Fruit fly (Drosophila melanogaster) whole organism, prepupa: ENCODE measurements around the gene dpr3.

Experiments
- Blimp-1 ChIP-seq: fragments of 200-800 bp; sonication (Bioruptor generic); optimal IDR thresholded peaks from 3 replicates; lab custom pipeline; 2017; ENCODE audit warnings: missing biosample characterization, missing genetic modification characterization, mild to moderate bottlenecking, moderate library complexity, missing genetic modification reagents
- CG10631 ChIP-seq: fragments of 200-800 bp; sonication (Bioruptor generic); optimal IDR thresholded peaks from 2 replicates; lab custom pipeline; 2016; ENCODE audit warnings: missing biosample characterization, missing genetic modification characterization
- CG10669 ChIP-seq: fragments of 200-800 bp; sonication (Bioruptor generic); optimal IDR thresholded peaks from 3 replicates; lab custom pipeline; 2018; ENCODE audit warnings: missing biosample characterization, mild to moderate bottlenecking, missing genetic modification characterization, moderate library complexity
- CG11294 ChIP-seq: fragments of 200-800 bp; sonication (Bioruptor generic); IDR thresholded peaks from 2 replicates; pipeline ENCODE4 v1.3.6; 2022; ENCODE audit warnings: missing biosample characterization, missing genetic modification characterization
- CG11762 ChIP-seq: fragments of 200-800 bp; sonication (Bioruptor generic); optimal IDR thresholded peaks from 3 replicates; lab custom pipeline; 2016; ENCODE audit warnings: missing biosample characterization, missing genetic modification characterization; ENCODE audit not compliant: insufficient read depth
- CG15336 ChIP-seq: fragments of 200-800 bp; sonication (Bioruptor generic); IDR thresholded peaks from 2 replicates; pipeline ENCODE4 v1.3.6; 2022; ENCODE audit warnings: missing biosample characterization, missing genetic modification characterization
- CG1621 ChIP-seq: fragments of 200-800 bp; sonication (Bioruptor generic); optimal IDR thresholded peaks from 3 replicates; lab custom pipeline; 2018; ENCODE audit warnings: missing biosample characterization, mild to moderate bottlenecking, missing genetic modification characterization
- CG16779 ChIP-seq: fragments of 200-800 bp; sonication (Bioruptor generic); optimal IDR thresholded peaks from 3 replicates; lab custom pipeline; 2017; ENCODE audit warnings: missing biosample characterization, mild to moderate bottlenecking, missing genetic modification characterization
- CG3032 ChIP-seq: fragments of 200-800 bp; optimal IDR thresholded peaks from 2 replicates; lab custom pipeline; 2019; ENCODE audit warnings: missing biosample characterization, mild to moderate bottlenecking, missing genetic modification characterization, moderate library complexity
- CG31627 ChIP-seq: fragments of 200-800 bp; sonication (Bioruptor generic); optimal IDR thresholded peaks from 3 replicates; lab custom pipeline; 2016; ENCODE audit warnings: missing biosample characterization, missing genetic modification characterization
- CG32006 ChIP-seq: fragments of 200-800 bp; sonication (Bioruptor generic); optimal IDR thresholded peaks from 3 replicates; lab custom pipeline; 2017; ENCODE audit warnings: missing biosample characterization, mild to moderate bottlenecking, missing genetic modification characterization
- CG3919 ChIP-seq: fragments of 200-800 bp; sonication (Bioruptor generic); optimal IDR thresholded peaks from 3 replicates; lab custom pipeline; 2016; ENCODE audit warnings: missing biosample characterization, missing genetic modification characterization
- CG4318 ChIP-seq: fragments of 200-800 bp; sonication (Bioruptor generic); optimal IDR thresholded peaks from 3 replicates; lab custom pipeline; 2017; ENCODE audit warnings: missing biosample characterization, mild to moderate bottlenecking, missing genetic modification characterization
- CG6808 ChIP-seq: fragments of 200-800 bp; sonication (Bioruptor generic); optimal IDR thresholded peaks from 3 replicates; lab custom pipeline; 2017; ENCODE audit warnings: missing biosample characterization, missing genetic modification characterization, mild to moderate bottlenecking, moderate library complexity, missing genetic modification reagents
- CG8119 ChIP-seq: fragments of 200-800 bp; sonication (Bioruptor generic); IDR thresholded peaks from 3 replicates; pipeline ENCODE4 v1.3.6; 2022; ENCODE audit warnings: missing biosample characterization, missing genetic modification characterization
- CG8319 ChIP-seq: fragments of 200-800 bp; sonication (Bioruptor generic); optimal IDR thresholded peaks from 3 replicates; lab custom pipeline; 2016; ENCODE audit warnings: missing biosample characterization, missing genetic modification characterization
- CG8632 ChIP-seq: fragments of 200-800 bp; sonication (Bioruptor generic); optimal IDR thresholded peaks from 3 replicates; lab custom pipeline; 2016; ENCODE audit warnings: missing biosample characterization, missing genetic modification characterization
- CG9139 ChIP-seq: fragments of 200-800 bp; sonication (Bioruptor generic); optimal IDR thresholded peaks from 3 replicates; lab custom pipeline; 2017; ENCODE audit warnings: missing biosample characterization, mild to moderate bottlenecking, missing genetic modification characterization
- Eip75B ChIP-seq: fragments of 200-800 bp; sonication (Bioruptor generic); optimal IDR thresholded peaks from 3 replicates; lab custom pipeline; 2016; ENCODE audit warnings: missing biosample characterization, missing genetic modification characterization
- Eip93F ChIP-seq: fragments of 200-800 bp; sonication (Bioruptor generic); optimal IDR thresholded peaks from 2 replicates; lab custom pipeline; 2016; ENCODE audit warnings: missing biosample characterization, mild to moderate bottlenecking, missing genetic modification characterization
- Ets21C ChIP-seq: fragments of 200-800 bp; sonication (Bioruptor generic); optimal IDR thresholded peaks from 3 replicates; lab custom pipeline; 2016; ENCODE audit warnings: missing biosample characterization, missing genetic modification characterization
- Ets96B ChIP-seq: fragments of 200-800 bp; optimal IDR thresholded peaks from 2 replicates; lab custom pipeline; 2019; ENCODE audit warnings: missing biosample characterization, mild to moderate bottlenecking, missing genetic modification characterization, moderate library complexity
- Gug ChIP-seq: fragments of 200-800 bp; sonication (Bioruptor generic); IDR thresholded peaks from 2 replicates; pipeline ENCODE4 v1.3.6; 2022; ENCODE audit warnings: missing biosample characterization, missing genetic modification characterization
- Hr38 ChIP-seq: sonication (Bioruptor generic); optimal IDR thresholded peaks from 2 replicates; lab custom pipeline; 2016; ENCODE audit warnings: missing biosample characterization, missing genetic modification characterization
- Hr39 ChIP-seq: fragments of 200-800 bp; sonication (Bioruptor generic); optimal IDR thresholded peaks from 2 replicates; lab custom pipeline; 2016; ENCODE audit warnings: missing biosample characterization, missing genetic modification characterization
- Lpt ChIP-seq: fragments of 200-800 bp; sonication (Bioruptor generic); optimal IDR thresholded peaks from 3 replicates; lab custom pipeline; 2016; ENCODE audit warnings: missing biosample characterization, missing genetic modification characterization
- Met ChIP-seq: fragments of 200-800 bp; sonication (Bioruptor generic); optimal IDR thresholded peaks from 3 replicates; lab custom pipeline; 2016; ENCODE audit warnings: missing biosample characterization, missing genetic modification characterization
- OdsH ChIP-seq: fragments of 200-800 bp; sonication (Bioruptor generic); optimal IDR thresholded peaks from 3 replicates; lab custom pipeline; 2016; ENCODE audit warnings: missing biosample characterization, missing genetic modification characterization
- Smox ChIP-seq: fragments of 200-800 bp; sonication (Bioruptor generic); optimal IDR thresholded peaks from 3 replicates; lab custom pipeline; 2016; ENCODE audit warnings: missing biosample characterization, missing genetic modification characterization
- Sox15 ChIP-seq: fragments of 200-800 bp; sonication (Bioruptor generic); optimal IDR thresholded peaks from 3 replicates; lab custom pipeline; 2016; ENCODE audit warnings: missing biosample characterization, missing genetic modification characterization
- achi ChIP-seq: fragments of 200-800 bp; sonication (Bioruptor generic); optimal IDR thresholded peaks from 3 replicates; lab custom pipeline; 2016; ENCODE audit warnings: missing biosample characterization, missing genetic modification characterization
- acj6 ChIP-seq: fragments of 200-800 bp; sonication (Bioruptor generic); optimal IDR thresholded peaks from 3 replicates; lab custom pipeline; 2016; ENCODE audit warnings: missing biosample characterization, missing genetic modification characterization
- dac ChIP-seq: fragments of 200-800 bp; sonication (Bioruptor generic); optimal IDR thresholded peaks from 2 replicates; lab custom pipeline; 2017; ENCODE audit warnings: missing biosample characterization, mild to moderate bottlenecking, missing genetic modification characterization
- dsx ChIP-seq: fragments of 200-800 bp; optimal IDR thresholded peaks from 3 replicates; lab custom pipeline; 2019; ENCODE audit warnings: missing biosample characterization, mild to moderate bottlenecking, missing genetic modification characterization, moderate library complexity; ENCODE audit not compliant: poor library complexity, severe bottlenecking
- eg ChIP-seq: fragments of 200-800 bp; sonication (Bioruptor generic); IDR thresholded peaks from 3 replicates; pipeline ENCODE4 v1.3.6; 2022; ENCODE audit warnings: missing biosample characterization, missing genetic modification characterization
- esn ChIP-seq: fragments of 200-800 bp; sonication (Bioruptor generic); optimal IDR thresholded peaks from 2 replicates; lab custom pipeline; 2016; ENCODE audit warnings: missing biosample characterization, mild to moderate bottlenecking, missing genetic modification characterization, moderate library complexity
- fd59A ChIP-seq: fragments of 200-800 bp; sonication (Bioruptor generic); optimal IDR thresholded peaks from 2 replicates; lab custom pipeline; 2017; ENCODE audit warnings: missing biosample characterization, mild to moderate bottlenecking, missing genetic modification characterization, missing genetic modification reagents
- fd85E ChIP-seq: fragments of 200-800 bp; sonication (Bioruptor generic); optimal IDR thresholded peaks from 3 replicates; lab custom pipeline; 2016; ENCODE audit warnings: missing biosample characterization, missing genetic modification characterization
- lz ChIP-seq: fragments of 200-800 bp; sonication (Bioruptor generic); optimal IDR thresholded peaks from 3 replicates; lab custom pipeline; 2016; ENCODE audit warnings: missing biosample characterization, missing genetic modification characterization
- pdm3 ChIP-seq: fragments of 200-800 bp; sonication (Bioruptor generic); optimal IDR thresholded peaks from 3 replicates; lab custom pipeline; 2016; ENCODE audit warnings: missing biosample characterization, missing genetic modification characterization
- salr ChIP-seq, 2 experiments: fragments of 200-800 bp; sonication (Bioruptor generic); optimal IDR thresholded peaks; 3 replicates each; lab custom pipeline; 2016 to 2018; ENCODE audit warnings: missing biosample characterization in 2 of 2, missing genetic modification characterization in 2 of 2, mild to moderate bottlenecking in 1 of 2
- spab ChIP-seq: fragments of 200-800 bp; sonication (Bioruptor generic); optimal IDR thresholded peaks from 2 replicates; lab custom pipeline; 2017; ENCODE audit warnings: missing biosample characterization, mild to moderate bottlenecking, missing genetic modification characterization, missing genetic modification reagents
- svp ChIP-seq: fragments of 200-800 bp; sonication (Bioruptor generic); peaks from one replicate; lab custom pipeline; 2016; ENCODE audit warnings: missing biosample characterization, missing genetic modification characterization
- topi ChIP-seq: fragments of 200-800 bp; sonication (Bioruptor generic); optimal IDR thresholded peaks from 3 replicates; lab custom pipeline; 2016; ENCODE audit warnings: missing biosample characterization, missing genetic modification characterization

The dpr3 gene

DNA sequence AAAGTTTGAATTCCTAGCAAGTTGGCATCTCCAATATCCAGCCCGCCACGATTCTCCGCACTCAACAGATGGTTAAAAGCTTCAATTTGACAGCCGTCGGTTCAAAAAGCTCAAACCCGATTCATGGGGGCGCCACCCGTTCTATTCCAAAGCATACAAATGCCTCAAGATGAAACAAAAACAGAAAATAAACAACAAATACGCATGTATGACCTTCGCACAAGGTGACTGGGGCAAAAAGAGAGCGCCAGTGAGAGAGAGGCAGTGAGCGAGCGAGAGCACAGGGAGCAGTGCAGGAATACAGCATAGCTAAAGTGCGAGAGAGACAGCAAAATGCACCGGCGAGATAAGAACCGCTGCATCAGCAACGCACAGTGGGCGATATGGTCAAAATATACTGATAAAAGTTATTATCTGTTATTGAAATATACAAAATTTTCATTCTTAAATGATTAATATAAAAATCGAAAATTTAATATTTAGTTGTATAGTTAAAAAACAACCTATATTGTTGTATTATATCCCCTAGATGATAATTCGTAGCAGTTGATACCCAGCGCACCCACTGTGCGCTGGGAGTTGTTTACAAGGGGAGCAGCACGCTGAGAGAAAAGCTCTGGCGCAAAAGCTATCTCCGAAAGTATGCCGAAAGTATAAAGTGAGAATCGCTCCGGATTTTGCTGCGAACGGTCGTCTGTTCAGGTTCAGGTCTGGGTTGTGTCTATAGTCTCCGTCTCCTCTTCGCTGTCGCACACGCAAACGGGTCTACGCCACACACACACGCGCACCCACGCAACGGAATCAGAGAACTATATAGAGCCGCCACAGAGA is 20.7 kb upstream of the dpr3 start, which contains the start of gene Glyp (continued):
- peak; percentile 98 for TF ChIP-seq CG8632
- peak; percentile 97 for TF ChIP-seq CG3032 (tag; lab: Kevin White, UChicago)
- peak; percentile 93 for TF ChIP-seq Smox
- TF ChIP-seq dsx (GFP tag; lab: Kevin White, UChicago), result peak; percentile 95
- TF ChIP-seq CG10669 (GFP tag; lab: Kevin White, UChicago), result peak; percentile 93
- peak; percentile 98 for TF ChIP-seq Ets96B (tag; lab: Kevin White, UChicago)
- TF ChIP-seq CG11762, result peak; percentile 95
- peak; percentile 97 for TF ChIP-seq CG3919
- peak; percentile 97 for TF ChIP-seq dac (GFP tag; lab: Kevin White, UChicago)
- peak; percentile 96 for TF ChIP-seq eg
- TF ChIP-seq Hr38 (GFP tag; lab: Kevin White, UChicago), result no peak
- TF ChIP-seq spab (GFP tag; lab: Kevin White, UChicago), result peak; percentile 96
- TF ChIP-seq CG10631 (GFP tag; lab: Kevin White, UChicago), result peak; percentile 97
- peak; percentile 94 for TF ChIP-seq topi (GFP tag; lab: Kevin White, UChicago)
- peak; percentile 82 for TF ChIP-seq Hr39 (GFP tag; lab: Kevin White, UChicago)
- TF ChIP-seq CG9139, result peak; percentile 93
- peak; percentile 100 for TF ChIP-seq achi
- TF ChIP-seq fd59A (GFP tag; lab: Kevin White, UChicago), result peak; percentile 97
- TF ChIP-seq CG4318 (GFP tag; lab: Kevin White, UChicago), result peak; percentile 98
- TF ChIP-seq Eip75B (GFP tag; lab: Kevin White, UChicago), result peak; percentile 95
- TF ChIP-seq Gug (GFP tag; lab: Robert Waterston, UW), result peak; percentile 97
- TF ChIP-seq CG32006 (GFP tag; lab: Kevin White, UChicago), result peak; percentile 99
- TF ChIP-seq CG1621, result peak; percentile 88
- peak; percentile 95 for TF ChIP-seq pdm3 (GFP tag; lab: Kevin White, UChicago)
- peak; percentile 98 for TF ChIP-seq CG15336 (GFP tag; lab: Robert Waterston, UW)
- peak; percentile 95 for TF ChIP-seq acj6 (GFP tag; lab: Kevin White, UChicago)
- TF ChIP-seq Sox15 (GFP tag; lab: Kevin White, UChicago), result peak; percentile 93
- peak; percentile 96 for TF ChIP-seq OdsH (GFP tag; lab: Kevin White, UChicago)
- peak; percentile 87 for TF ChIP-seq fd85E
- peak; percentile 97 for TF ChIP-seq Eip93F (GFP tag; lab: Kevin White, UChicago)
- peak; percentile 85 for TF ChIP-seq CG31627 (GFP tag; lab: Kevin White, UChicago)
- peak; percentile 86 to 95 for TF ChIP-seq salr (GFP tag; optimal IDR thresholded peaks at IDR 0.05; lab: Kevin White, UChicago)
- TF ChIP-seq CG8119 (GFP tag; lab: Robert Waterston, UW), result peak; percentile 98
- TF ChIP-seq Met, result peak; percentile 95
- TF ChIP-seq CG6808 (GFP tag; lab: Kevin White, UChicago), result peak; percentile 96
- peak; percentile 98 for TF ChIP-seq esn
- TF ChIP-seq CG11294 (GFP tag; lab: Robert Waterston, UW), result peak; percentile 93
- TF ChIP-seq svp (GFP tag; lab: Kevin White, UChicago), result peak; percentile 97
- peak; percentile 77 for TF ChIP-seq Ets21C (GFP tag; lab: Kevin White, UChicago)
- TF ChIP-seq lz (GFP tag; lab: Kevin White, UChicago), result peak; percentile 93
- TF ChIP-seq Lpt (GFP tag; lab: Kevin White, UChicago), result peak; percentile 97
- peak; percentile 92 for TF ChIP-seq CG8319 (GFP tag; lab: Kevin White, UChicago)
- TF ChIP-seq Blimp-1 (GFP tag; lab: Kevin White, UChicago), result peak; percentile 88
- peak; percentile 97 for TF ChIP-seq CG16779 (tag; lab: Kevin White, UChicago)
